Fruit fly (Drosophila melanogaster): ENCODE results near the gene Cpr64Ac.

The Cpr64Ac gene

DNA sequence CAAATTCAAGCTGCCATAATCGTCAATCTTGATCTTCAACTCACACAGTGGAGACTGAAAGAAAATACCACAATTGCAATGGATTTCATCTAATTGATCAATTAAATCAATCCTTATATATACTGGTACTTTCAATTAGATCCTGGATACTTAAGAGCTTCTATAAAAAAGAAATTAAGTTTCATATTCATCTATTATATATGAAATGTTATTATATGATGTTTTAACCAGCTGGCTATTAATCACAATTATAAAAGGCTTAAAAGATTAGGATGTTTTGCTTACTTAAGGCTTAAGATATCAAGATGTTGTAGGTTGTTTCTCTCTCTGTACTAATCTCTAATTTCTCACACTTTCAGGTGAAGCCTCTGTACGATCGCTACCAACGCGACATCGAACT, 7.8 kb downstream of the Cpr64Ac start:
- TF ChIP-seq CG5204 (GFP tag; optimal IDR thresholded peaks at IDR 0.05) = no peak
- TF ChIP-seq Clk (GFP tag; optimal IDR thresholded peaks at IDR 0.05) = no peak
- TF ChIP-seq tj (GFP tag; optimal IDR thresholded peaks at IDR 0.05) = no peak
- TF ChIP-seq CG1620 (GFP tag; optimal IDR thresholded peaks at IDR 0.05) = no peak
- TF ChIP-seq CG33017 (tag; optimal IDR thresholded peaks at IDR 0.05) = no peak
- TF ChIP-seq bab1 (GFP tag; optimal IDR thresholded peaks at IDR 0.05) = no peak
- no peak for TF ChIP-seq cic (GFP tag; optimal IDR thresholded peaks at IDR 0.05)
- no peak for TF ChIP-seq toe (GFP tag; optimal IDR thresholded peaks at IDR 0.05)

DNA sequence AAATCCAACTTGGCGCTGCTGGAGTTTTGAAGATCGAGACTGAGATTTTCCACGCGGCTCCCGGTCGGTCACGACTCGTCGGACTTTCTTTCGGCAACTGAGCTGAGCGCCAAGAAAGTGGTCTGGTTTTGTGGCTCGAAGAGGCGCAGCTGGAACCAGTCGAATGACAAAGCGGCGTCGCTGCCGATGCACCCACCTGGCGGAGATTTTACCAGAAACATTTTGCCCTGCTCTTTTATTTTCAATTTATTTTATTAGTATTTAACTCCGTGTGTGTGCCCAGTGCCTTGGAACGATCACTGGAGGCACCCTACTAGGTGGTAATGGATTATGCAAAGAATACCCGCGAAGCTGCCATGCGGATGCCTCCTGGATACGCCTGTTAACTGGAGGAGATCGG, 8.5 kb downstream of the Cpr64Ac start, which contains the start of gene CG15005:
TSS of gene CG15005 (minus strand) at position 101 of the 400 bp plus-strand sequence.
- no peak for TF ChIP-seq CG7045 (GFP tag; optimal IDR thresholded peaks at IDR 0.05)

DNA sequence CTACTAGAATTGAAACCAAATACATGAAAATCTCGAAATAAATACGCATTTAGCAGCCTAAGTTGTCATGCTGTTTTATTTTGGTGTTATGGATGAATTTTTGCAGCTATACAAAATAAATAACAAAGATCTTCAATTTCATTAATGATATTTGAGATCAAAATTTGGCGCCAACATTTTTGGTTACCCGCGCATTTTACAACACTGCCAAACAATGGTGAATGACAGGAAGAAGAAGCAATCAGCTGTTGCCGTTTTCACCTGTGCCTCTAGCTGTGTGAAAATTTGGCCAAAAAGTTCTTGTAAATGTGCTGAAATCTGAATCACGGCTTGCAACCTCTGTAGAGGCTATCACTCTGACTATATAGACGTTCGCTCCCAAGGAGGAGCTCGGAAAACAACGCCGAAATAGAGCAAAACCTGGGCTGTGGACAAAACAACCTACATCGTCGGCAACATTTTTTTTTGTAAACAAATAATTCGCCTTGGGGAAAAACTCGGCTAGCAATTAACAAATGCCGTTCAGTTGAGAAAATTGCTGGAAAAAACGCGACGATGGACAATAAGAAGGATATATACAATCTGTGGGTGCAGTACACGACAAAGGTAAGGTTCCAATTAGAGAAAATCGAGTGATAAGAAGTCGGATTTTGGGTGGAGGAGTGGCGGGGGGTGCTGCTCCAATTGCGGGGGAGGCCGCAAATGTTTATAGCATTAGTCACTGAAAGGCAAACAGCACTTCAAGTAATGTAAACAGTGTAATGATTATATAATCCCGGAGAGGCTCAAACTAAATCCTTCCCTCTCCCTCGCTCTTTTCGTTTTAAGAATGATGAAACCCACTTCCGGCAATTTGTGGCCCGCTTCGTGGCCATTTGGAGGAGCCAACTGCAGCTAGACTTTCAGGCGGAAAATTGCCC, 18.7 kb downstream of the Cpr64Ac start, which contains the start of gene CG43367:
TSS of gene CG43367 (plus strand) at position 264 of the 920 bp plus-strand sequence.
- TF ChIP-seq kay (GFP tag; ENCODE audit: borderline replicate concordance) (peak; percentile 59), Clk (GFP tag; optimal IDR thresholded peaks at IDR 0.05) (no peak), toe (GFP tag; optimal IDR thresholded peaks at IDR 0.05) (no peak), CG14711 (tag; optimal IDR thresholded peaks at IDR 0.05) (no peak), Crg-1 (GFP tag; optimal IDR thresholded peaks at IDR 0.05) (peak; percentile 19), CG1620 (GFP tag; optimal IDR thresholded peaks at IDR 0.05) (peak; percentile 51), CG7101 (tag; optimal IDR thresholded peaks at IDR 0.05) (peak; percentile 0), Mnt (GFP tag; optimal IDR thresholded peaks at IDR 0.05) (no peak), cnc (optimal IDR thresholded peaks at IDR 0.05) (no peak), CG7045 (GFP tag; optimal IDR thresholded peaks at IDR 0.05) (no peak), CG12768 (GFP tag; optimal IDR thresholded peaks at IDR 0.05) (no peak), cic (GFP tag; optimal IDR thresholded peaks at IDR 0.05) (no peak), pad (GFP tag; optimal IDR thresholded peaks at IDR 0.05) (peak; percentile 25), ovo (GFP tag; optimal IDR thresholded peaks at IDR 0.05) (no peak), Hr96 (GFP tag; optimal IDR thresholded peaks at IDR 0.05) (no peak), CG33017 (tag; optimal IDR thresholded peaks at IDR 0.05) (no peak), tj (GFP tag; optimal IDR thresholded peaks at IDR 0.05) (peak; percentile 5), bab1 (GFP tag; optimal IDR thresholded peaks at IDR 0.05) (peak; percentile 26)

DNA sequence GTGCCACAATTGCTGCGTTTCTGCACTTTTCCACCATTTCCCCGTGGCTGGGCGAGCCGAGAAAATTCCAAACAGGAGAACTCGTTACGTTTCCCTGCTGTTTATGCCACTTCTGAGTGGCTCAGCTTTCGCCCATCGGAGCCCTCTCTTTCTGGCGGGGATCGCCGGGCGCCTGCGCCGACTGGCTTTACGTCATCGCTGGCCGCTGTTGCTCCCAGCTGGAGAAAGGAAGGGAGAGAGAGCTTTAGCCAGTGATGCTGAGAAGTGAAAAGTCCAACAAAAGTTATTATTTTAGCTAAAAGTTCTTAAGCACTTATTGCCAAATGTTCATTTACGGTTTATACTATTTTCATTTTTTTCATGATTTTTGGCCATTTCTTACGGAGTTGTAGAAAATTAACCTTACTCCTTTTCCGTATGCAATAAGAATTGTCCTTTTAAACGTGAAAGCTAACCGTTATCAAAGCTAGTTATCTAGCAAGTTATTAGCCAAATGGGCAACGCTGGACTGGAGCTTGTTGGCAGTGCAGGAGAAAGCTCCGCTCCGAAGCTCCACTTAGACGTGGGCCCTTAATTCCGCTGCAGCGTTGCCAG, 24.7 kb downstream of the Cpr64Ac start, which contains the start of the genes Teh2 and tipE:
TSS of gene Teh2 (minus strand) at position 94 of the 594 bp plus-strand sequence.
TSS of gene tipE (plus strand) at position 570 of the 594 bp plus-strand sequence.
- TF ChIP-seq CG5204 (GFP tag; optimal IDR thresholded peaks at IDR 0.05) = no peak
- TF ChIP-seq CG7101 (tag; optimal IDR thresholded peaks at IDR 0.05) = no peak
- TF ChIP-seq CG1620 (GFP tag; optimal IDR thresholded peaks at IDR 0.05) = no peak
- TF ChIP-seq CG14711 (tag; optimal IDR thresholded peaks at IDR 0.05) = no peak
- no peak for TF ChIP-seq CG11617 (GFP tag; optimal IDR thresholded peaks at IDR 0.05)
- TF ChIP-seq CG12768 (GFP tag; optimal IDR thresholded peaks at IDR 0.05) = no peak
- TF ChIP-seq toe (GFP tag; optimal IDR thresholded peaks at IDR 0.05) = no peak
- no peak for TF ChIP-seq cic (GFP tag; optimal IDR thresholded peaks at IDR 0.05)
- TF ChIP-seq Crg-1 (GFP tag; optimal IDR thresholded peaks at IDR 0.05) = no peak

DNA sequence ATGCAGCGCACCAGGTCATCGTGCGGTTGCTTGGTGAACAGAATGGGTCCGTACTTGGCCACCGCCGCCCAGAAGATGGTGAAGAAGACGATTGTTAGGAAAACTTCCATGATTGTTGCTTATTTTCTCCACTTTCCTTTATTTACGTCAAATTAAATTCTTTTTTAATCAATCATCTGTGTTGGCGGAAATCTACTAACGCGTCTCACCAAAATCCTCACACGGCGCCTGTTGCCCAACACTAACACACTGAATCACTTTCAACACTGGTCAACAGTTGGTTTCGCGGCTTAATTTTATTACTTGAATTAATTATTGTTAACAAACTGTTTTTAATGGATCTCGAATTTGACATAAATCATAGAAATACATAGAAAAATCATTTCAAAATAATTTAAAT, 26.1 kb downstream of the Cpr64Ac start, which contains the start of gene VhaM9.7-c:
TSS of gene VhaM9.7-c (minus strand) at position 207 of the 400 bp plus-strand sequence.
- TF ChIP-seq kay (GFP tag; ENCODE audit: borderline replicate concordance) = no peak
- no peak for TF ChIP-seq tj (GFP tag; optimal IDR thresholded peaks at IDR 0.05)
- TF ChIP-seq cic (GFP tag; optimal IDR thresholded peaks at IDR 0.05) = no peak
- no peak for TF ChIP-seq ovo (GFP tag; optimal IDR thresholded peaks at IDR 0.05)
- peak; percentile 18 for TF ChIP-seq bab1 (GFP tag; optimal IDR thresholded peaks at IDR 0.05)
- TF ChIP-seq CG12768 (GFP tag; optimal IDR thresholded peaks at IDR 0.05) = peak; percentile 46
- TF ChIP-seq Mnt (GFP tag; optimal IDR thresholded peaks at IDR 0.05) = peak; percentile 47
- TF ChIP-seq CG7101 (tag; optimal IDR thresholded peaks at IDR 0.05) = peak; percentile 70
- TF ChIP-seq Clk (GFP tag; optimal IDR thresholded peaks at IDR 0.05) = no peak
- no peak for TF ChIP-seq CG11617 (GFP tag; optimal IDR thresholded peaks at IDR 0.05)
- peak; percentile 50 for TF ChIP-seq CG14711 (tag; optimal IDR thresholded peaks at IDR 0.05)
- peak; percentile 44 for TF ChIP-seq toe (GFP tag; optimal IDR thresholded peaks at IDR 0.05)
- TF ChIP-seq CG5204 (GFP tag; optimal IDR thresholded peaks at IDR 0.05) = peak; percentile 48
- peak; percentile 73 for TF ChIP-seq Crg-1 (GFP tag; optimal IDR thresholded peaks at IDR 0.05)
- peak; percentile 78 for TF ChIP-seq CG1620 (GFP tag; optimal IDR thresholded peaks at IDR 0.05)
- TF ChIP-seq Hr96 (GFP tag; optimal IDR thresholded peaks at IDR 0.05) = peak; percentile 55
- peak; percentile 10 for TF ChIP-seq CG33017 (tag; optimal IDR thresholded peaks at IDR 0.05)
- peak; percentile 46 for TF ChIP-seq CG7045 (GFP tag; optimal IDR thresholded peaks at IDR 0.05)
- no peak for TF ChIP-seq cnc (optimal IDR thresholded peaks at IDR 0.05)
- TF ChIP-seq pad (GFP tag; optimal IDR thresholded peaks at IDR 0.05) = peak; percentile 55

DNA sequence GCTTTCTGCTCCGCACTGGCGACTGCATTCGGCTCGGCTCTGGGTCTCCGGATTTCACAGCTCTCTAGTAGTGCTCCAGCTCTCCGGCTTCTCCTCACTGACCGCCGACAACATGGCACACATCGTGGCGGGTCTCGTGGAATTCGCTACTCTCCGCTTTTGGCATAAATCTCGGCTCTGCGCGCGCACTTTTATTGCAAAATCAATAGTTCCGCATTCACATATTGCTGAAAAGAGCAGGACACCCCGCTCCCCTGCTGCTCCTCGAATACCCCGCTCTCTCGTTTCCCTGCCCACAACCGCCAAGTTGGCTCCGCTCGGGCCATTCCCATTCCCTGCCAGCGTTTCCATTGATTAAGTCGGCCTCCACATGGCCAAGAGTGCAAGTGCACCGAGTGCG, 27.5 kb downstream of the Cpr64Ac start:
- TF ChIP-seq bab1 (GFP tag; optimal IDR thresholded peaks at IDR 0.05) = no peak
- no peak for TF ChIP-seq Clk (GFP tag; optimal IDR thresholded peaks at IDR 0.05)
- no peak for TF ChIP-seq ovo (GFP tag; optimal IDR thresholded peaks at IDR 0.05)
- TF ChIP-seq cic (GFP tag; optimal IDR thresholded peaks at IDR 0.05) = peak; percentile 74
- no peak for TF ChIP-seq CG1620 (GFP tag; optimal IDR thresholded peaks at IDR 0.05)
- no peak for TF ChIP-seq CG14711 (tag; optimal IDR thresholded peaks at IDR 0.05)
- no peak for TF ChIP-seq CG12768 (GFP tag; optimal IDR thresholded peaks at IDR 0.05)
- TF ChIP-seq Mnt (GFP tag; optimal IDR thresholded peaks at IDR 0.05) = peak; percentile 85
- no peak for TF ChIP-seq Hr96 (GFP tag; optimal IDR thresholded peaks at IDR 0.05)
- no peak for TF ChIP-seq CG7045 (GFP tag; optimal IDR thresholded peaks at IDR 0.05)

Data from whole organism, adult.